Worm (Caenorhabditis elegans): ENCODE results near the gene W01F3.2.

W01F3.2 gene

DNA sequence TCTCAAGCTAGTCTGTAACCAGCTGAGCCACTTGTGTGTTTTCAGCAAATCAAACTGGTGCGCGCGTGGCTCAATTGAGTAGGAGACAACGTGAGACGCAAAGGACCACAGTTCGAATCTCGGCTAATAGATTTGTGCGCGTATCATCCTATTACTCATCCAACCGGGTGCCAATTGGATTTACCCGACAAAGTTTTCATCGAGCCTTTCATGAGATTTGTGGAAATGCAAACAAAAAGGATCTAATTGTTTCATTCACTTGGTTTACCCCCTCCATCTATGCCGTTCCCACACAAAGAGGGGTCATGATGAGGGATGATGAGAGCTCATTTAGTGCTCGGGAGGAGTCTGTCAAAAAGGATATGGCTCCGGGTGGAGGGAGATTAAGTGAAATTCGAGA, 5.0 kb upstream of the W01F3.2 start:
- TF ChIP-seq ces-1 (GFP tag; optimal IDR thresholded peaks at IDR 0.05), result peak; percentile 92
- TF ChIP-seq nhr-237 (tag; optimal IDR thresholded peaks at IDR 0.05), result no peak

DNA sequence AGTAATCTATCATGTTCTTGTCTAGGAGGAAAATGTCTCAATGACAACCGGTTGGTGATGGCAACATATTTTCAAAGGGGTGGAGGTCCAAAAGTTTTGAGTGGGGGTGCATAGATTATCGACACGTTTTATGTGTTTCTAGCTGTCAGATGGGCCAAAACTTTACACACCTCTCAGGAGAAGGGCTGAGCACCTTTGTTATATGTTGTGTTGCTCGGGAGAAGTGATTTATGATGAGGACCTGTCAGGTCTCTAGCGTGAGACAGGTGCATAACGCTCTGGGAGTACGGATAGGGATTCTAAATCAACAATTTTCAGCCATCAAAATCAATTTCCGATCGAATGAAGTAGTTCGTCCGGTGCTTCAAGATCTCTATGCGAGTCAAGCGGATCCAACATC, 3.5 kb upstream of the W01F3.2 start:
- peak; percentile 86 for TF ChIP-seq unc-62 (GFP tag; optimal IDR thresholded peaks at IDR 0.05)
- no peak for TF ChIP-seq ceh-39 (tag; optimal IDR thresholded peaks at IDR 0.05)
- TF ChIP-seq ham-2 (GFP tag; optimal IDR thresholded peaks at IDR 0.05), result no peak
- TF ChIP-seq lin-32 (GFP tag; optimal IDR thresholded peaks at IDR 0.05), result no peak
- TF ChIP-seq mab-5 (tag; optimal IDR thresholded peaks at IDR 0.05), result peak; percentile 69
- no peak for TF ChIP-seq mep-1 (tag; optimal IDR thresholded peaks at IDR 0.05)
- no peak for TF ChIP-seq elt-3 (tag; optimal IDR thresholded peaks at IDR 0.05)
- no peak for TF ChIP-seq drap-1 (GFP tag; optimal IDR thresholded peaks at IDR 0.05)
- TF ChIP-seq hlh-1 (tag; optimal IDR thresholded peaks at IDR 0.05), result peak; percentile 65
- TF ChIP-seq cnd-1 (tag; optimal IDR thresholded peaks at IDR 0.05), result peak; percentile 1

DNA sequence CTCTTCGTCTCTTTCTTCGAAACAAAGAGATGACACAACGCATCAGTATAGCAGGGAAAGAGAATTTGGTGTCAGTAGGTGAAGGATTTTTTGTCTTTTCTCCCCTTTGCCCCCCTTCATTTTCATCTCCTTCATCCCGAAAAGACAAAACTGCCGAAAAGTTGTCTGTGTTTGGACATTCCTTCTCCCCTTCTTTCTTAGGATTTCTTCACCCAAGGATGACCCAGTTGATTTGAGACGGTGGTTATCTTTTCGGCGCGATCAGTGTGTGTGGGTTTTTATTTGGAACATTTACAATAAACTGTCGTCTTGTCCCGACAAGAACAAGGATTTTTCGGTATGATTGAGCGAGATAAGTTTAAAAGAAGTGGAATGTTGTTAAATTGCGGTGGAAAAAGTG, 2.3 kb downstream of the W01F3.2 start:
- TF ChIP-seq elt-1 (tag; optimal IDR thresholded peaks at IDR 0.05; ENCODE audit: borderline replicate concordance, insufficient read depth), result peak; percentile 25
- TF ChIP-seq flh-1 (GFP tag; optimal IDR thresholded peaks at IDR 0.05), result no peak

DNA sequence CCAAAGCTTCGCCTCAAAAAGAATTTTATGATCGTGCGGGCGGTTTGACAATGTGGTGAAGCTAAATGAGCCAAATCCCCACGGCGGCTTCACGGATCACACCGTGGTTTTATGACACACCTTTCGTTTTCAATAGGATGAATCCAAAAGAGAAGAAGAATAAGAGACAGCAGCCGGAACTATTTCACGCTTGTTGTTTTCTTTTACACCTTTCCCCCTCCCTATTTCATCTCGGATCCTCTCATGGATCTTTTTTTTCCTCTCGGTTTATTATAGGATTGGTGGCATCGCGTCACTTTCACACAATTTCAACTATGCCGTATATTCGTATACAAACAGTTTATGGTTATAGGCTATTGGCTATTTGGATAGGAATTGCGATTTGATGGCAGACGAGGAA, 3.6 kb downstream of the W01F3.2 start:
- TF ChIP-seq pha-4 (tag; optimal IDR thresholded peaks at IDR 0.05) (no peak), blmp-1 (tag; optimal IDR thresholded peaks at IDR 0.05) (peak; percentile 18)

DNA sequence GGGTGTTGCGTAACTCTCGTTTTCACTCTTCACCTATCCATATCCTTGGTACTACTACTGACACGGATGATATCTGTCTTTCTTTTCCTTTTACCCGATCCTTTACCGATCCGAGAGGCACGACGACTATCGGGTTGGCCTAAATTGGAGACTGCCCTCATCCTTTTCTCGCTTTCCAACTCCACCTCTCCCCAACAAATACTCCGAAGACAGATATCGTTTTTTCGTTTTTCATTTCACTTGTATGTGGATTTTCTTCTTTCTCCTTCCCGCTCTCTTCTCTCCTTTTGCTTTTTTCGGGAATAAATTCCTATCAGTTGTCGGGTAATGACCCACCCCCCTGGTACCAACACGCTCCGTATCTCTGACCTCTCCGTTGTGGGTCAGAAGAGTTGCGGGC, 4.8 kb downstream of the W01F3.2 start:
- peak; percentile 84 for TF ChIP-seq blmp-1 (tag; optimal IDR thresholded peaks at IDR 0.05)
- TF ChIP-seq zip-8 (tag; optimal IDR thresholded peaks at IDR 0.05), result peak; percentile 54
- TF ChIP-seq sem-2 (GFP tag; optimal IDR thresholded peaks at IDR 0.05), result no peak

DNA sequence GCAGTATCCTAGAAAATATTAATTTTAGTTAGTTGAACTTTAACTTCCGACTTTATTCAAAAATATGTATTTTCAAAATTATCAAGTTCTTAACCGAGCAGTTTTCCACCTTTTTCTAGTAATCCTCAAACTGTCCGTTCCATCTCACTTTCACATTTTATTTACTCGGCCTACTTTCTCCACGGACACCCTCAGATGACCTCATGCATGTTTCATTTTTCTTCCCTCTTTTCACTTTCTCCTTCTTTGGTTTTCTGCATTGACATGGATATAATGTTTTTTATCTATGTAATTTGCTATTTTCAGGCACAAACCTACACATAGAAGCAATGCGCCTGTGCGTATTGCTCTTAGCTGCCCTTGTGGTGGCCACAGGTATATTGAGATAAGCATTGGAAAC, 6.8 kb downstream of the W01F3.2 start, which contains the start of gene mlt-11:
Gene mlt-11 (plus strand): TSS at position 301 of the 400 bp plus-strand sequence.
- TF ChIP-seq ham-2 (GFP tag; optimal IDR thresholded peaks at IDR 0.05) (no peak), unc-120 (tag; optimal IDR thresholded peaks at IDR 0.05; ENCODE audit: poor library complexity, severe bottlenecking) (no peak), mab-5 (tag; optimal IDR thresholded peaks at IDR 0.05) (no peak), blmp-1 (tag; optimal IDR thresholded peaks at IDR 0.05) (no peak), unc-62 (GFP tag; optimal IDR thresholded peaks at IDR 0.05) (no peak), nhr-2 (tag; optimal IDR thresholded peaks at IDR 0.05) (no peak), flh-1 (GFP tag; optimal IDR thresholded peaks at IDR 0.05) (no peak), mls-2 (tag; optimal IDR thresholded peaks at IDR 0.05) (no peak), lin-32 (GFP tag; optimal IDR thresholded peaks at IDR 0.05) (no peak), sptf-1 (tag; optimal IDR thresholded peaks at IDR 0.05) (no peak), ceh-39 (tag; optimal IDR thresholded peaks at IDR 0.05) (no peak), cnd-1 (tag; optimal IDR thresholded peaks at IDR 0.05) (no peak)

DNA sequence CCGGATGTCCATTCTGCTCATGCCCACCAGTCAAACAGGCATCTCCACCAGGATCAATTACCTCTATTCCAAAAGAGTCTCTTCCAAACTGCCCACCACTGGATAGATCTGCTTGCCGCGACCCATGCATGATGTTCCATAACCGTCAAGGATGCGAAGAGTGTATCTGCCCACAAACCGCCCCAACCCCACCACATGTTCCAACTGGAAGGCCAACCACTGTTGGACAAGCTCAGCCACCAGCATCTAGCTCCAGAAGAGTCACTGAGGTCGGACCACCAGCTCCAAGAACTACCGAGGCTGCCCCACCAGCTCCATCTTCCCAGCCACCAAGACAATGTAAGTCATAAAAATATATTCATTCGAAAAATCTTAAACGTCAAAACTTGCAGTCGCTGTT, 10.5 kb downstream of the W01F3.2 start:
- TF ChIP-seq lsy-2 (tag; optimal IDR thresholded peaks at IDR 0.05), result no peak
- TF ChIP-seq sem-2 (GFP tag; optimal IDR thresholded peaks at IDR 0.05), result peak; percentile 14

DNA sequence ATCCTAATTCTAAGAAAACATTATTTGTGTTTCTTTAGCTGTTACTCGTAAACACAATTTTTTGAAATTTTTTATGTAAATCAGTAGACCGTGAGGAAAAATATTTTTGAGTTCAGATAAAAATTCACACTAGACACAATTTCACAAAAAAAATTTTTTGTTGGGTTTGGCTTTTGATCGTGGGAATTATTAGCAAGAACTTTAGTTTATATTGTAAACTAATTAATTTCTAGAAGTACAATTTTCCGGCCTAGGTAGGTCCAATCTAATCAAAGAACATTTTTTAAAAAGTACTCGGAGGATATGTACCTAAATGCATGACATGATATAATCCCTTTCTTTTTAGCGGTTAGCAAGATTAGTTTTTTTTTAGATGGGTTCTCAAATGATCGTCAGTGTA, 20.1 kb downstream of the W01F3.2 start:
- no peak for TF ChIP-seq ham-2 (GFP tag; optimal IDR thresholded peaks at IDR 0.05)
- no peak for TF ChIP-seq nhr-12 (tag; optimal IDR thresholded peaks at IDR 0.05)
- no peak for TF ChIP-seq bed-3 (GFP tag; optimal IDR thresholded peaks at IDR 0.05)
- no peak for TF ChIP-seq snpc-4 (tag; optimal IDR thresholded peaks at IDR 0.05)
- no peak for TF ChIP-seq tbx-8 (GFP tag; optimal IDR thresholded peaks at IDR 0.05)
- TF ChIP-seq lsy-2 (tag; optimal IDR thresholded peaks at IDR 0.05), result no peak
- TF ChIP-seq unc-39 (tag; optimal IDR thresholded peaks at IDR 0.05), result no peak
- TF ChIP-seq sem-2 (GFP tag; optimal IDR thresholded peaks at IDR 0.05), result no peak
- TF ChIP-seq hlh-1 (tag; optimal IDR thresholded peaks at IDR 0.05), result no peak
- no peak for TF ChIP-seq elt-3 (tag; optimal IDR thresholded peaks at IDR 0.05)
- no peak for TF ChIP-seq unc-62 (GFP tag; optimal IDR thresholded peaks at IDR 0.05)
- TF ChIP-seq nhr-76 (tag; optimal IDR thresholded peaks at IDR 0.05), result no peak
- TF ChIP-seq ceh-83 (GFP tag; optimal IDR thresholded peaks at IDR 0.05), result no peak
- TF ChIP-seq blmp-1 (tag; optimal IDR thresholded peaks at IDR 0.05), result no peak
- TF ChIP-seq M03D4.4 (tag; optimal IDR thresholded peaks at IDR 0.05), result no peak
